Worm (Caenorhabditis elegans) whole organism, L4 larva: Measurements from ENCODE around the gene ceh-24.

Source experiments
- F37D6.2 ChIP-seq: sonication (generic microtip); optimal IDR thresholded peaks from 2 replicates; lab custom pipeline; 2016; ENCODE audit warnings: mild to moderate bottlenecking, missing genetic modification characterization, missing compliant biosample characterization
- T20F7.1 ChIP-seq: fragments of 200-800 bp; sonication (Bioruptor generic); optimal IDR thresholded peaks from 2 replicates; lab custom pipeline; 2018; ENCODE audit warnings: mild to moderate bottlenecking, missing genetic modification characterization, missing compliant biosample characterization
- Y105C5A.15 ChIP-seq: fragments of 200-800 bp; sonication (Bioruptor generic); IDR thresholded peaks from 2 replicates; pipeline ENCODE4 v1.3.6; 2022; ENCODE audit warnings: missing genetic modification characterization, missing compliant biosample characterization
- aha-1 ChIP-seq: fragments of 150-350 bp; peaks from one replicate; lab custom pipeline; 2014; ENCODE audit warnings: missing biosample characterization, missing genetic modification characterization
- aly-2 ChIP-seq: sonication (generic microtip); optimal IDR thresholded peaks from 2 replicates; lab custom pipeline; 2018; ENCODE audit warnings: missing biosample characterization, missing genetic modification characterization
- arid-1 ChIP-seq: fragments of 200-800 bp; sonication (Bioruptor generic); conservative IDR thresholded peaks from 2 replicates; pipeline ENCODE4 v1.3.6; 2022; ENCODE audit warnings: missing genetic modification reagents, missing genetic modification characterization, missing compliant biosample characterization
- ceh-28 ChIP-seq: fragments of 150-350 bp; optimal IDR thresholded peaks from 2 replicates; lab custom pipeline; 2014; ENCODE audit warnings: missing biosample characterization, missing genetic modification reagents, missing genetic modification characterization
- ctbp-1 ChIP-seq: fragments of 200-800 bp; sonication (Bioruptor generic); IDR thresholded peaks from 2 replicates; pipeline ENCODE4 v1.3.6; 2022; ENCODE audit warnings: missing genetic modification reagents, missing genetic modification characterization, missing compliant biosample characterization
- daf-19 ChIP-seq: fragments of 200-800 bp; sonication (Bioruptor generic); conservative IDR thresholded peaks from 2 replicates; pipeline ENCODE4 v1.3.6; 2022; ENCODE audit warnings: missing genetic modification characterization, missing compliant biosample characterization
- daf-8 ChIP-seq: fragments of 200-800 bp; sonication (Bioruptor generic); IDR thresholded peaks from 2 replicates; pipeline ENCODE4 v1.3.6; 2022; ENCODE audit warnings: missing genetic modification characterization, missing compliant biosample characterization
- dmd-6 ChIP-seq: fragments of 200-800 bp; sonication (Bioruptor generic); IDR thresholded peaks from 2 replicates; pipeline ENCODE4 v1.3.6; 2022; ENCODE audit warnings: missing genetic modification reagents, missing genetic modification characterization, missing compliant biosample characterization
- dpl-1 ChIP-seq: fragments of 150-350 bp; optimal IDR thresholded peaks from 2 replicates; lab custom pipeline; 2014; ENCODE audit warnings: missing biosample characterization, missing genetic modification reagents, missing genetic modification characterization
- egl-27 ChIP-seq: sonication (generic microtip); optimal IDR thresholded peaks from 3 replicates; lab custom pipeline; 2017; ENCODE audit warnings: missing biosample characterization, missing genetic modification reagents, missing genetic modification characterization
- hlh-30 ChIP-seq: sonication (generic microtip); optimal IDR thresholded peaks from 2 replicates; lab custom pipeline; 2017; ENCODE audit warnings: antibody characterized with exemption, mild to moderate bottlenecking, missing genetic modification characterization, missing compliant biosample characterization; ENCODE audit not compliant: insufficient read depth
- lin-1 ChIP-seq: fragments of 200-800 bp; sonication (Bioruptor generic); IDR thresholded peaks from 2 replicates; pipeline ENCODE4 v1.3.6; 2022; ENCODE audit warnings: missing genetic modification reagents, missing genetic modification characterization, missing compliant biosample characterization
- lin-13 ChIP-seq: fragments of 150-350 bp; optimal IDR thresholded peaks from 2 replicates; lab custom pipeline; 2014; ENCODE audit warnings: missing biosample characterization, missing genetic modification reagents, missing genetic modification characterization
- lsy-2 ChIP-seq, 2 experiments: fragments of 150-350 bp in 1 of 2; sonication (generic microtip) in 1 of 2; optimal IDR thresholded peaks; 2 replicates each; lab custom pipeline; 2014 to 2017; ENCODE audit warnings: missing biosample characterization in 2 of 2, missing genetic modification characterization in 2 of 2
- mdl-1 ChIP-seq, 2 experiments: fragments of 150-350 bp in 1 of 2; sonication (generic microtip) in 1 of 2; optimal IDR thresholded peaks; 2 replicates each; lab custom pipeline; 2014 to 2017; ENCODE audit warnings: missing biosample characterization in 2 of 2, missing genetic modification characterization in 2 of 2
- nhr-10 ChIP-seq: fragments of 150-350 bp; optimal IDR thresholded peaks from 2 replicates; lab custom pipeline; 2014; ENCODE audit warnings: missing biosample characterization, missing genetic modification characterization
- nhr-6 ChIP-seq: fragments of 150-350 bp; optimal IDR thresholded peaks from 2 replicates; lab custom pipeline; 2014; ENCODE audit warnings: missing biosample characterization, missing genetic modification characterization
- pha-4 ChIP-seq, 2 experiments: fragments of 150-350 bp in 1 of 2; fragments of 200-800 bp in 1 of 2; sonication (Bioruptor generic) in 1 of 2; IDR thresholded peaks in 1 of 2; optimal IDR thresholded peaks in 1 of 2; 2 replicates each; pipeline versions ENCODE4 v1.3.6 to Lab custom; 2014 to 2022; ENCODE audit warnings: missing genetic modification characterization in 2 of 2, missing genetic modification reagents in 2 of 2, missing biosample characterization in 1 of 2, missing compliant biosample characterization in 1 of 2
- php-3 ChIP-seq: fragments of 200-800 bp; sonication (Bioruptor generic); IDR thresholded peaks from 2 replicates; pipeline ENCODE4 v1.3.6; 2022; ENCODE audit warnings: missing genetic modification reagents, missing genetic modification characterization, missing compliant biosample characterization
- rbr-2 ChIP-seq: sonication (generic microtip); optimal IDR thresholded peaks from 2 replicates; lab custom pipeline; 2016; ENCODE audit warnings: missing genotype, missing genetic modification characterization, missing compliant biosample characterization
- sdz-12 ChIP-seq: fragments of 200-800 bp; sonication (Bioruptor generic); optimal IDR thresholded peaks from 2 replicates; lab custom pipeline; 2018; ENCODE audit warnings: mild to moderate bottlenecking, missing genetic modification characterization, missing compliant biosample characterization
- unc-39 ChIP-seq: sonication (generic microtip); optimal IDR thresholded peaks from 2 replicates; lab custom pipeline; 2017; ENCODE audit warnings: missing biosample characterization, missing genetic modification characterization
- unc-62 ChIP-seq, 3 experiments: fragments of 150-350 bp in 1 of 3; sonication (generic microtip); optimal IDR thresholded peaks in 2 of 3; peaks in 1 of 3; 1 replicate in 1 of 3; 2 replicates in 2 of 3; lab custom pipeline; 2014 to 2017; ENCODE audit warnings: missing biosample characterization in 3 of 3, missing genetic modification characterization in 3 of 3, missing genetic modification reagents in 3 of 3, missing genotype in 1 of 3
- zag-1 ChIP-seq: fragments of 150-350 bp; optimal IDR thresholded peaks from 2 replicates; lab custom pipeline; 2014; ENCODE audit warnings: missing biosample characterization, missing genetic modification characterization
- zip-11 ChIP-seq: fragments of 200-800 bp; sonication (Bioruptor generic); IDR thresholded peaks from 2 replicates; pipeline ENCODE4 v1.3.6; 2022; ENCODE audit warnings: missing genetic modification characterization, missing compliant biosample characterization
- ztf-7 ChIP-seq: fragments of 150-350 bp; optimal IDR thresholded peaks from 2 replicates; lab custom pipeline; 2014; ENCODE audit warnings: missing biosample characterization, missing genetic modification characterization

ceh-24 gene

ce11 chrV:13818824-13819408 is 5.9 kb downstream of the ceh-24 start, which contains the start of gene sel-10 (continued):
- TF ChIP-seq php-3 (GFP tag; lab: Robert Waterston, UW), result peak; percentile 71
- TF ChIP-seq dmd-6 (GFP tag; lab: Robert Waterston, UW), result peak; percentile 70
- TF ChIP-seq rbr-2, result peak; percentile 74
- TF ChIP-seq T20F7.1 (GFP tag; lab: Kevin White, UChicago), result peak; percentile 67
- TF ChIP-seq ceh-28, result no peak
- peak; percentile 89 for TF ChIP-seq nhr-6 (tag; lab: Kevin White, UChicago)
- TF ChIP-seq hlh-30 (tag; lab: Kevin White, UChicago), result peak; percentile 66
- no peak for TF ChIP-seq ctbp-1 (GFP tag; lab: Robert Waterston, UW)
- peak; percentile 76 for TF ChIP-seq dpl-1 (GFP tag; lab: Kevin White, UChicago)
- 0 out of 2 replicates have a peak, but pooled peaks have one; percentile 33 for TF ChIP-seq arid-1 (GFP tag; lab: Robert Waterston, UW)
- peak; percentile 66 for TF ChIP-seq lin-13 (GFP tag; lab: Kevin White, UChicago)
- peak; percentile 30; the same call in 1 of the 2 replicates for TF ChIP-seq pha-4 (GFP tag; IDR thresholded peaks at IDR 0.05; lab: Robert Waterston, UW)
- TF ChIP-seq pha-4 (tag; optimal IDR thresholded peaks at IDR 0.05; lab: Kevin White, UChicago), result peak; percentile 47
- no peak for TF ChIP-seq zip-11
- TF ChIP-seq lin-1 (GFP tag; lab: Robert Waterston, UW), result no peak
- peak in 1 of 2 experiments; percentile 83 for TF ChIP-seq lsy-2 (tag; optimal IDR thresholded peaks at IDR 0.05; lab: Kevin White, UChicago)
- TF ChIP-seq, all 104 proteins: peak for 24

ce11 chrV:13822752-13823151 is 9.7 kb downstream of the ceh-24 start, which contains the start of gene hpo-31:
hpo-31 (plus strand) TSS chrV:13823052.
- TF ChIP-seq aha-1 (tag; lab: Kevin White, UChicago), result peak; percentile 72
- no peak for TF ChIP-seq lin-13 (GFP tag; lab: Kevin White, UChicago)

ce11 chrV:13827920-13828319 is 14.9 kb downstream of the ceh-24 start, which contains the start of gene nrf-5:
nrf-5 (plus strand) TSS chrV:13828267.
- TF ChIP-seq ztf-7 (tag; lab: Kevin White, UChicago) (no peak), aha-1 (tag; lab: Kevin White, UChicago) (peak; percentile 2), unc-39 (tag; lab: Kevin White, UChicago) (no peak), unc-62 (GFP tag; optimal IDR thresholded peaks at IDR 0.05 in 1 of 2; lab: Kevin White, UChicago) (peak in 1 of 2 experiments; percentile 75), unc-62 (tag; optimal IDR thresholded peaks at IDR 0.05; lab: Kevin White, UChicago) (no peak)

- no peak for TF ChIP-seq sdz-12 (GFP tag; lab: Kevin White, UChicago)
- TF ChIP-seq unc-62 (GFP tag; optimal IDR thresholded peaks at IDR 0.05 in 1 of 2; lab: Kevin White, UChicago), result peak in 1 of 2 experiments; percentile 61
- TF ChIP-seq unc-62 (tag; optimal IDR thresholded peaks at IDR 0.05; lab: Kevin White, UChicago), result no peak
- no peak for TF ChIP-seq arid-1 (GFP tag; lab: Robert Waterston, UW)
- TF ChIP-seq egl-27 (tag; lab: Kevin White, UChicago), result no peak
- no peak for TF ChIP-seq daf-8
- no peak for TF ChIP-seq F37D6.2 (tag; lab: Kevin White, UChicago)
- TF ChIP-seq zag-1 (tag; lab: Kevin White, UChicago), result no peak
Measured at ce11 chrV:13830813-13831212, 17.8 kb downstream of the ceh-24 start, which contains the start of gene str-165. str-165 (plus strand) TSS chrV:13831113.

- TF ChIP-seq mdl-1 (tag; optimal IDR thresholded peaks at IDR 0.05; lab: Kevin White, UChicago) (no peak), Y105C5A.15 (GFP tag; lab: Robert Waterston, UW) (no peak), daf-19 (GFP tag; lab: Robert Waterston, UW) (no peak), egl-27 (tag; lab: Kevin White, UChicago) (no peak), lin-13 (GFP tag; lab: Kevin White, UChicago) (no peak), dmd-6 (GFP tag; lab: Robert Waterston, UW) (no peak), aly-2 (no peak), nhr-10 (tag; lab: Kevin White, UChicago) (no peak)
- TF ChIP-seq, all 104 proteins: peak for 0
Measured at ce11 chrV:13833951-13834350, 20.9 kb downstream of the ceh-24 start, which contains the start of gene srx-129. srx-129 (plus strand) TSS chrV:13834251.
